Worm (Caenorhabditis elegans) whole organism, mixed stage, embryonic: ENCODE measurements around the gene osm-5.

Source experiments
- M03D4.4 ChIP-seq: sonication (generic microtip); optimal IDR thresholded peaks from 2 replicates; lab custom pipeline; 2017; ENCODE audit warnings: mild to moderate bottlenecking, missing genetic modification characterization, missing compliant biosample characterization
- bed-3 ChIP-seq: fragments of 200-800 bp; sonication (Bioruptor generic); optimal IDR thresholded peaks from 3 replicates; lab custom pipeline; 2018; ENCODE audit warnings: mild to moderate bottlenecking, missing genetic modification characterization, moderate library complexity, missing compliant biosample characterization
- blmp-1 ChIP-seq: fragments of 150-350 bp; optimal IDR thresholded peaks from 2 replicates; lab custom pipeline; 2014; ENCODE audit warnings: missing biosample characterization, missing genetic modification characterization
- ceh-39 ChIP-seq: fragments of 150-350 bp; optimal IDR thresholded peaks from 2 replicates; lab custom pipeline; 2014; ENCODE audit warnings: missing biosample characterization, missing genetic modification characterization
- ceh-83 ChIP-seq: fragments of 200-800 bp; sonication (Bioruptor generic); optimal IDR thresholded peaks from 2 replicates; lab custom pipeline; 2018; ENCODE audit warnings: mild to moderate bottlenecking, missing genetic modification characterization, missing compliant biosample characterization
- ces-1 ChIP-seq: fragments of 150-350 bp; optimal IDR thresholded peaks from 2 replicates; lab custom pipeline; 2014; ENCODE audit warnings: missing biosample characterization, missing genetic modification reagents, missing genetic modification characterization
- cnd-1 ChIP-seq: fragments of 200-800 bp; sonication (Bioruptor generic); optimal IDR thresholded peaks from 2 replicates; lab custom pipeline; 2018; ENCODE audit warnings: mild to moderate bottlenecking, missing genetic modification characterization, missing compliant biosample characterization
- drap-1 ChIP-seq: fragments of 200-800 bp; sonication (Bioruptor generic); optimal IDR thresholded peaks from 3 replicates; lab custom pipeline; 2018; ENCODE audit warnings: mild to moderate bottlenecking, missing genetic modification characterization, missing compliant biosample characterization
- elt-1 ChIP-seq: sonication (generic microtip); optimal IDR thresholded peaks from 2 replicates; lab custom pipeline; 2017; ENCODE audit warnings: missing genetic modification characterization, mild to moderate bottlenecking, missing compliant biosample characterization, antibody characterized with exemption, moderate library complexity, borderline replicate concordance; ENCODE audit not compliant: insufficient read depth
- flh-1 ChIP-seq: fragments of 200-800 bp; sonication (Bioruptor generic); optimal IDR thresholded peaks from 2 replicates; lab custom pipeline; 2018; ENCODE audit warnings: mild to moderate bottlenecking, missing genetic modification characterization, moderate library complexity, missing compliant biosample characterization
- ham-2 ChIP-seq: fragments of 200-800 bp; sonication (Bioruptor generic); optimal IDR thresholded peaks from 2 replicates; lab custom pipeline; 2018; ENCODE audit warnings: mild to moderate bottlenecking, missing genetic modification characterization, missing compliant biosample characterization
- hlh-1 ChIP-seq: fragments of 150-350 bp; optimal IDR thresholded peaks from 2 replicates; lab custom pipeline; 2014; ENCODE audit warnings: missing biosample characterization, missing genetic modification reagents, missing genetic modification characterization
- lin-13 ChIP-seq: fragments of 150-350 bp; optimal IDR thresholded peaks from 2 replicates; lab custom pipeline; 2014; ENCODE audit warnings: missing biosample characterization, missing genetic modification characterization
- lin-32 ChIP-seq: fragments of 200-800 bp; sonication (Bioruptor generic); optimal IDR thresholded peaks from 2 replicates; lab custom pipeline; 2018; ENCODE audit warnings: mild to moderate bottlenecking, missing genetic modification characterization, missing compliant biosample characterization
- mab-5 ChIP-seq: fragments of 150-350 bp; optimal IDR thresholded peaks from 2 replicates; lab custom pipeline; 2014; ENCODE audit warnings: missing biosample characterization, missing genetic modification characterization
- mep-1 ChIP-seq: fragments of 150-350 bp; optimal IDR thresholded peaks from 2 replicates; lab custom pipeline; 2017; ENCODE audit warnings: missing biosample characterization, missing genetic modification reagents, missing genetic modification characterization, inconsistent platforms
- mls-2 ChIP-seq: sonication (generic microtip); optimal IDR thresholded peaks from 2 replicates; lab custom pipeline; 2016; ENCODE audit warnings: mild to moderate bottlenecking, missing genetic modification characterization, moderate library complexity, missing compliant biosample characterization
- nhr-12 ChIP-seq: fragments of 150-350 bp; optimal IDR thresholded peaks from 2 replicates; lab custom pipeline; 2014; ENCODE audit warnings: missing biosample characterization, missing genetic modification characterization
- nhr-2 ChIP-seq: fragments of 150-350 bp; optimal IDR thresholded peaks from 2 replicates; lab custom pipeline; 2014; ENCODE audit warnings: missing biosample characterization, missing genetic modification characterization
- nhr-237 ChIP-seq: fragments of 150-350 bp; optimal IDR thresholded peaks from 2 replicates; lab custom pipeline; 2014; ENCODE audit warnings: missing biosample characterization, missing genetic modification characterization
- nhr-28 ChIP-seq: fragments of 150-350 bp; optimal IDR thresholded peaks from 2 replicates; lab custom pipeline; 2014; ENCODE audit warnings: missing biosample characterization, missing genetic modification characterization
- nhr-76 ChIP-seq: sonication (generic microtip); optimal IDR thresholded peaks from 2 replicates; lab custom pipeline; 2017; ENCODE audit warnings: missing biosample characterization, missing genetic modification characterization
- pha-4 ChIP-seq: fragments of 150-350 bp; optimal IDR thresholded peaks from 2 replicates; lab custom pipeline; 2018; ENCODE audit warnings: missing biosample characterization, missing genetic modification reagents, missing genetic modification characterization
- sem-2 ChIP-seq: fragments of 200-800 bp; sonication (Bioruptor generic); optimal IDR thresholded peaks from 2 replicates; lab custom pipeline; 2018; ENCODE audit warnings: mild to moderate bottlenecking, missing genetic modification characterization, missing compliant biosample characterization
- snpc-4 ChIP-seq: fragments of 150-350 bp; optimal IDR thresholded peaks from 2 replicates; lab custom pipeline; 2014; ENCODE audit warnings: missing biosample characterization, missing genetic modification characterization
- sptf-1 ChIP-seq: sonication (generic microtip); optimal IDR thresholded peaks from 2 replicates; lab custom pipeline; 2017; ENCODE audit warnings: mild to moderate bottlenecking, missing genetic modification characterization, moderate library complexity, missing compliant biosample characterization
- tbx-8 ChIP-seq: fragments of 200-800 bp; sonication (Bioruptor generic); optimal IDR thresholded peaks from 2 replicates; lab custom pipeline; 2018; ENCODE audit warnings: mild to moderate bottlenecking, missing genetic modification characterization, moderate library complexity, missing compliant biosample characterization
- unc-120 ChIP-seq: sonication (generic microtip); optimal IDR thresholded peaks from 2 replicates; lab custom pipeline; 2017; ENCODE audit warnings: missing genetic modification characterization, missing compliant biosample characterization; ENCODE audit not compliant: poor library complexity, severe bottlenecking
- unc-39 ChIP-seq: fragments of 150-350 bp; optimal IDR thresholded peaks from 2 replicates; lab custom pipeline; 2014; ENCODE audit warnings: missing biosample characterization, missing genetic modification characterization
- unc-62 ChIP-seq: fragments of 150-350 bp; optimal IDR thresholded peaks from 2 replicates; lab custom pipeline; 2014; ENCODE audit warnings: missing biosample characterization, missing genetic modification reagents, missing genetic modification characterization
- zip-8 ChIP-seq: fragments of 150-350 bp; optimal IDR thresholded peaks from 2 replicates; lab custom pipeline; 2014; ENCODE audit warnings: missing biosample characterization, missing genetic modification characterization
- ztf-11 ChIP-seq: fragments of 150-350 bp; optimal IDR thresholded peaks from 2 replicates; lab custom pipeline; 2014; ENCODE audit warnings: missing biosample characterization, missing genetic modification characterization

The osm-5 gene

ce11 chrX:2943611-2944010 lies 40.5 kb upstream of the osm-5 start:
- TF ChIP-seq nhr-2 (tag; lab: Kevin White, UChicago): no peak
- TF ChIP-seq mab-5 (tag; lab: Kevin White, UChicago): no peak
- TF ChIP-seq sptf-1 (tag; lab: Kevin White, UChicago): no peak
- TF ChIP-seq nhr-28 (tag; lab: Kevin White, UChicago): no peak
- no peak for TF ChIP-seq pha-4 (tag; lab: Kevin White, UChicago)
- no peak for TF ChIP-seq ham-2
- TF ChIP-seq hlh-1 (tag; lab: Kevin White, UChicago): no peak
- TF ChIP-seq blmp-1 (tag; lab: Kevin White, UChicago): no peak
- no peak for TF ChIP-seq mep-1
- no peak for TF ChIP-seq ceh-83 (GFP tag; lab: Kevin White, UChicago)
- TF ChIP-seq cnd-1 (tag; lab: Kevin White, UChicago): no peak
- no peak for TF ChIP-seq flh-1 (GFP tag; lab: Kevin White, UChicago)
- TF ChIP-seq drap-1 (GFP tag; lab: Kevin White, UChicago): no peak
- TF ChIP-seq nhr-12 (tag; lab: Kevin White, UChicago): no peak
- no peak for TF ChIP-seq unc-62
- no peak for TF ChIP-seq elt-1
- TF ChIP-seq sem-2 (GFP tag; lab: Kevin White, UChicago): no peak
- TF ChIP-seq mls-2 (tag; lab: Kevin White, UChicago): no peak

ce11 chrX:2945950-2946349 lies 38.1 kb upstream of the osm-5 start:
- TF ChIP-seq M03D4.4 (no peak), bed-3 (GFP tag; lab: Kevin White, UChicago) (no peak), drap-1 (GFP tag; lab: Kevin White, UChicago) (no peak), sptf-1 (tag; lab: Kevin White, UChicago) (no peak), nhr-237 (tag; lab: Kevin White, UChicago) (no peak), unc-39 (tag; lab: Kevin White, UChicago) (no peak), lin-32 (no peak), mab-5 (tag; lab: Kevin White, UChicago) (no peak), ztf-11 (no peak), hlh-1 (tag; lab: Kevin White, UChicago) (no peak), nhr-12 (tag; lab: Kevin White, UChicago) (no peak), zip-8 (no peak), lin-13 (no peak), unc-62 (no peak), tbx-8 (no peak), snpc-4 (tag; lab: Kevin White, UChicago) (no peak), mep-1 (no peak), ceh-39 (tag; lab: Kevin White, UChicago) (no peak), flh-1 (GFP tag; lab: Kevin White, UChicago) (no peak)

- TF ChIP-seq nhr-76 (tag; lab: Kevin White, UChicago) (no peak), M03D4.4 (no peak), elt-1 (no peak)
Observed at ce11 chrX:2946508-2947005, 37.5 kb upstream of the osm-5 start, which contains the start of the genes Y41G9A.10 and Y41G9A.5. Gene Y41G9A.10, minus strand, starts transcription at chrX:2946558. Gene Y41G9A.5, plus strand, starts transcription at chrX:2946667.

ce11 chrX:2950234-2950633 lies 33.8 kb upstream of the osm-5 start:
- peak; percentile 81 for TF ChIP-seq unc-120
- no peak for TF ChIP-seq ceh-83 (GFP tag; lab: Kevin White, UChicago)
- peak; percentile 17 for TF ChIP-seq hlh-1 (tag; lab: Kevin White, UChicago)
- TF ChIP-seq unc-62: peak; percentile 56

ce11 chrX:2953522-2954032 lies 30.5 kb upstream of the osm-5 start:
- TF ChIP-seq ces-1 (GFP tag; lab: Kevin White, UChicago) (peak; percentile 49), drap-1 (GFP tag; lab: Kevin White, UChicago) (no peak)
